Fruit fly (Drosophila melanogaster): Measurements from ENCODE around the gene cnc.

- no peak for TF ChIP-seq psq (optimal IDR thresholded peaks at IDR 0.05)
- TF ChIP-seq usp (GFP tag; optimal IDR thresholded peaks at IDR 0.05) = no peak
- no peak for TF ChIP-seq pan (optimal IDR thresholded peaks at IDR 0.05)
Measured at dm6 chr3R:23175376-23175775, 51.1 kb downstream of the cnc start.

All from whole organism.